Worm (Caenorhabditis elegans) whole organism, L1 larva: ENCODE measurements around the gene W04G3.13.

Source experiments
- C16A3.4 ChIP-seq: fragments of 150-350 bp; optimal IDR thresholded peaks from 2 replicates; lab custom pipeline; 2014; ENCODE audit warnings: missing biosample characterization, missing genetic modification characterization
- F16B12.6 ChIP-seq: fragments of 150-350 bp; optimal IDR thresholded peaks from 2 replicates; lab custom pipeline; 2014; ENCODE audit warnings: missing biosample characterization, missing genetic modification characterization
- Y116A8C.19 ChIP-seq: sonication (generic microtip); optimal IDR thresholded peaks from 2 replicates; lab custom pipeline; 2016; ENCODE audit warnings: missing compliant biosample characterization, missing genetic modification characterization, borderline replicate concordance
- aha-1 ChIP-seq: fragments of 150-350 bp; optimal IDR thresholded peaks from 2 replicates; lab custom pipeline; 2014; ENCODE audit warnings: missing biosample characterization, missing genetic modification characterization
- aly-2 ChIP-seq: fragments of 150-350 bp; optimal IDR thresholded peaks from 2 replicates; lab custom pipeline; 2014; ENCODE audit warnings: missing biosample characterization, missing genetic modification characterization
- ama-1 ChIP-seq: fragments of 150-350 bp; optimal IDR thresholded peaks from 2 replicates; lab custom pipeline; 2014
- ceh-8 ChIP-seq: fragments of 200-800 bp; sonication (Bioruptor generic); optimal IDR thresholded peaks from 2 replicates; lab custom pipeline; 2018; ENCODE audit warnings: mild to moderate bottlenecking, missing genetic modification characterization, moderate library complexity, missing compliant biosample characterization
- ceh-88 ChIP-seq: fragments of 200-800 bp; sonication (Bioruptor generic); IDR thresholded peaks from 2 replicates; pipeline ENCODE4 v1.3.6; 2022; ENCODE audit warnings: missing genetic modification characterization, missing compliant biosample characterization
- ceh-90 ChIP-seq: sonication (generic microtip); optimal IDR thresholded peaks from 2 replicates; lab custom pipeline; 2016; ENCODE audit warnings: missing genetic modification characterization, missing compliant biosample characterization
- dsc-1 ChIP-seq: sonication (generic microtip); optimal IDR thresholded peaks from 2 replicates; lab custom pipeline; 2016; ENCODE audit warnings: mild to moderate bottlenecking, missing genetic modification characterization, missing compliant biosample characterization
- efl-1 ChIP-seq, 4 experiments: fragments of 150-350 bp; optimal IDR thresholded peaks in 3 of 4; peaks in 1 of 4; 1 replicate in 1 of 4; 2 replicates in 3 of 4; lab custom pipeline; 2014; ENCODE audit warnings: missing biosample characterization in 2 of 4, missing genetic modification characterization in 2 of 4, missing genetic modification reagents in 2 of 4
- efl-3 ChIP-seq: fragments of 200-800 bp; sonication (Bioruptor generic); optimal IDR thresholded peaks from 2 replicates; lab custom pipeline; 2018; ENCODE audit warnings: mild to moderate bottlenecking, missing genetic modification characterization, missing compliant biosample characterization
- egl-27 ChIP-seq, 2 experiments: fragments of 150-350 bp in 1 of 2; sonication (generic microtip); optimal IDR thresholded peaks; 3 replicates each; lab custom pipeline; 2017 to 2018; ENCODE audit warnings: missing biosample characterization in 2 of 2, missing genetic modification characterization in 2 of 2, missing genetic modification reagents in 2 of 2
- elt-2 ChIP-seq: sonication (generic microtip); optimal IDR thresholded peaks from 2 replicates; lab custom pipeline; 2016; ENCODE audit warnings: missing genetic modification characterization, mild to moderate bottlenecking, inconsistent platforms, missing compliant biosample characterization, missing genetic modification reagents
- elt-3 ChIP-seq, 6 experiments: fragments of 150-350 bp in 1 of 6; sonication (generic microtip); optimal IDR thresholded peaks; 2 replicates each; lab custom pipeline; 2017 to 2018; ENCODE audit warnings: missing biosample characterization in 6 of 6, missing genetic modification characterization in 6 of 6, inconsistent platforms in 1 of 6
- fkh-10 ChIP-seq: sonication (generic microtip); optimal IDR thresholded peaks from 2 replicates; lab custom pipeline; 2017; ENCODE audit warnings: missing biosample characterization, missing genetic modification reagents, missing genetic modification characterization
- fos-1 ChIP-seq: fragments of 150-350 bp; optimal IDR thresholded peaks from 2 replicates; lab custom pipeline; 2014; ENCODE audit warnings: missing biosample characterization, missing genetic modification characterization
- grh-1 ChIP-seq: fragments of 200-800 bp; sonication (Bioruptor generic); IDR thresholded peaks from 2 replicates; pipeline ENCODE4 v1.3.6; 2022; ENCODE audit warnings: missing genetic modification reagents, missing genetic modification characterization, missing compliant biosample characterization
- hlh-17 ChIP-seq: fragments of 200-800 bp; sonication (Bioruptor generic); optimal IDR thresholded peaks from 2 replicates; lab custom pipeline; 2018; ENCODE audit warnings: missing genetic modification characterization, mild to moderate bottlenecking, missing compliant biosample characterization, moderate library complexity, borderline replicate concordance
- hlh-4 ChIP-seq: sonication (generic microtip); optimal IDR thresholded peaks from 2 replicates; lab custom pipeline; 2016; ENCODE audit warnings: mild to moderate bottlenecking, missing genetic modification characterization, missing compliant biosample characterization
- hpl-2 ChIP-seq: fragments of 150-350 bp; optimal IDR thresholded peaks from 2 replicates; lab custom pipeline; 2014; ENCODE audit warnings: missing biosample characterization, missing genetic modification reagents, missing genetic modification characterization
- irx-1 ChIP-seq: sonication (generic microtip); optimal IDR thresholded peaks from 2 replicates; lab custom pipeline; 2016; ENCODE audit warnings: missing genetic modification characterization, missing compliant biosample characterization
- jun-1 ChIP-seq: fragments of 150-350 bp; optimal IDR thresholded peaks from 2 replicates; lab custom pipeline; 2014; ENCODE audit warnings: missing biosample characterization, missing genetic modification reagents, missing genetic modification characterization
- lin-14 ChIP-seq: fragments of 200-800 bp; sonication (Bioruptor generic); optimal IDR thresholded peaks from 2 replicates; lab custom pipeline; 2018; ENCODE audit warnings: mild to moderate bottlenecking, missing genetic modification characterization, moderate library complexity, missing compliant biosample characterization
- lin-35 ChIP-seq, 2 experiments: fragments of 150-350 bp; optimal IDR thresholded peaks; 2 replicates each; lab custom pipeline; 2014; ENCODE audit warnings: missing biosample characterization in 2 of 2, missing genetic modification characterization in 2 of 2, missing genetic modification reagents in 2 of 2
- lin-39 ChIP-seq: fragments of 150-350 bp; optimal IDR thresholded peaks from 2 replicates; lab custom pipeline; 2014; ENCODE audit warnings: missing biosample characterization, missing genetic modification reagents, missing genetic modification characterization
- lsy-2 ChIP-seq, 2 experiments: fragments of 150-350 bp; optimal IDR thresholded peaks; 2 replicates each; lab custom pipeline; 2014; ENCODE audit warnings: missing biosample characterization in 2 of 2, missing genetic modification characterization in 2 of 2
- mab-9 ChIP-seq: fragments of 200-800 bp; sonication (Bioruptor generic); IDR thresholded peaks from 2 replicates; pipeline ENCODE4 v1.3.6; 2022; ENCODE audit warnings: missing genetic modification reagents, missing genetic modification characterization, missing compliant biosample characterization
- mef-2 ChIP-seq: fragments of 150-350 bp; optimal IDR thresholded peaks from 2 replicates; lab custom pipeline; 2014; ENCODE audit warnings: missing biosample characterization, missing genetic modification characterization
- nhr-11 ChIP-seq: fragments of 150-350 bp; optimal IDR thresholded peaks from 2 replicates; lab custom pipeline; 2014; ENCODE audit warnings: missing biosample characterization, missing genetic modification characterization
- nhr-19 ChIP-seq: fragments of 200-800 bp; sonication (Bioruptor generic); conservative IDR thresholded peaks from 2 replicates; pipeline ENCODE4 v1.3.6; 2022; ENCODE audit warnings: missing genetic modification characterization, missing compliant biosample characterization
- nhr-20 ChIP-seq: sonication (generic microtip); optimal IDR thresholded peaks from 2 replicates; lab custom pipeline; 2016; ENCODE audit warnings: mild to moderate bottlenecking, missing genetic modification characterization, missing compliant biosample characterization
- nhr-237 ChIP-seq: fragments of 150-350 bp; optimal IDR thresholded peaks from 2 replicates; lab custom pipeline; 2014; ENCODE audit warnings: missing biosample characterization, missing genetic modification characterization
- nhr-76 ChIP-seq: sonication (generic microtip); optimal IDR thresholded peaks from 2 replicates; lab custom pipeline; 2017; ENCODE audit warnings: missing biosample characterization, missing genetic modification characterization
- nhr-84 ChIP-seq: sonication (generic microtip); optimal IDR thresholded peaks from 2 replicates; lab custom pipeline; 2017; ENCODE audit warnings: missing biosample characterization, missing genetic modification characterization
- nhr-90 ChIP-seq: sonication (generic microtip); optimal IDR thresholded peaks from 2 replicates; lab custom pipeline; 2016; ENCODE audit warnings: mild to moderate bottlenecking, missing genetic modification characterization, missing compliant biosample characterization; ENCODE audit not compliant: poor library complexity
- pag-3 ChIP-seq: sonication (generic microtip); optimal IDR thresholded peaks from 2 replicates; lab custom pipeline; 2017; ENCODE audit warnings: missing genetic modification characterization, mild to moderate bottlenecking, missing compliant biosample characterization, antibody characterized with exemption, borderline replicate concordance; ENCODE audit not compliant: insufficient read depth
- pqm-1 ChIP-seq: sonication (generic microtip); optimal IDR thresholded peaks from 3 replicates; lab custom pipeline; 2017; ENCODE audit warnings: missing biosample characterization, missing genetic modification characterization
- rnt-1 ChIP-seq: sonication (generic microtip); optimal IDR thresholded peaks from 2 replicates; lab custom pipeline; 2016; ENCODE audit warnings: mild to moderate bottlenecking, missing genetic modification characterization, moderate library complexity, missing compliant biosample characterization
- snpc-4 ChIP-seq: fragments of 150-350 bp; optimal IDR thresholded peaks from 2 replicates; lab custom pipeline; 2014; ENCODE audit warnings: missing biosample characterization, missing genetic modification characterization
- snu-23 ChIP-seq: sonication (generic microtip); optimal IDR thresholded peaks from 2 replicates; lab custom pipeline; 2016; ENCODE audit warnings: missing genetic modification characterization, missing compliant biosample characterization
- swsn-7 ChIP-seq: sonication (generic microtip); optimal IDR thresholded peaks from 2 replicates; lab custom pipeline; 2016; ENCODE audit warnings: missing genetic modification characterization, missing compliant biosample characterization
- tbx-2 ChIP-seq: sonication (generic microtip); optimal IDR thresholded peaks from 2 replicates; lab custom pipeline; 2016; ENCODE audit warnings: missing genetic modification characterization, missing compliant biosample characterization
- tlp-1 ChIP-seq: fragments of 150-350 bp; optimal IDR thresholded peaks from 2 replicates; lab custom pipeline; 2014; ENCODE audit warnings: missing biosample characterization, missing genetic modification characterization
- unc-130 ChIP-seq: fragments of 150-350 bp; optimal IDR thresholded peaks from 2 replicates; lab custom pipeline; 2017; ENCODE audit warnings: missing biosample characterization, missing genetic modification characterization, inconsistent platforms
- unc-30 ChIP-seq: sonication (generic microtip); optimal IDR thresholded peaks from 2 replicates; lab custom pipeline; 2017; ENCODE audit warnings: missing biosample characterization, missing genetic modification characterization
- unc-86 ChIP-seq: sonication (generic microtip); optimal IDR thresholded peaks from 2 replicates; lab custom pipeline; 2016; ENCODE audit warnings: missing genetic modification characterization, missing compliant biosample characterization
- unc-98 ChIP-seq: fragments of 200-800 bp; sonication (Bioruptor generic); IDR thresholded peaks from 2 replicates; pipeline ENCODE4 v1.3.6; 2022; ENCODE audit warnings: missing genetic modification characterization, missing compliant biosample characterization
- vab-15 ChIP-seq: sonication (generic microtip); optimal IDR thresholded peaks from 2 replicates; lab custom pipeline; 2017; ENCODE audit warnings: missing genotype, mild to moderate bottlenecking, missing genetic modification characterization, missing compliant biosample characterization
- zag-1 ChIP-seq: fragments of 150-350 bp; optimal IDR thresholded peaks from 2 replicates; lab custom pipeline; 2014; ENCODE audit warnings: missing biosample characterization, missing genetic modification characterization
- ztf-11 ChIP-seq, 2 experiments: sonication (generic microtip); optimal IDR thresholded peaks; 2 replicates each; lab custom pipeline; 2016 to 2017; ENCODE audit warnings: missing genetic modification characterization in 2 of 2, missing biosample characterization in 1 of 2, missing compliant biosample characterization in 1 of 2

W04G3.13 gene

ce11 chrX:11093985-11094593 is 14.5 kb upstream of the W04G3.13 start (continued):
- TF ChIP-seq ceh-8 (GFP tag; lab: Kevin White, UChicago) (peak; percentile 100), swsn-7 (tag; lab: Kevin White, UChicago) (peak; percentile 99), zag-1 (tag; lab: Kevin White, UChicago) (peak; percentile 98), nhr-84 (tag; lab: Kevin White, UChicago) (peak; percentile 99), unc-86 (tag; lab: Kevin White, UChicago) (peak; percentile 99), ztf-11 (tag; optimal IDR thresholded peaks at IDR 0.05; lab: Kevin White, UChicago) (peak; percentile 96 to 97), tlp-1 (tag; lab: Kevin White, UChicago) (peak; percentile 77), ama-1 (peak; percentile 57), snu-23 (GFP tag; lab: Kevin White, UChicago) (peak; percentile 100), unc-130 (tag; lab: Kevin White, UChicago) (peak; percentile 91), ceh-88 (GFP tag; lab: Robert Waterston, UW) (peak; percentile 98), pag-3 (peak; percentile 77), lin-14 (GFP tag; lab: Kevin White, UChicago) (peak; percentile 99), efl-3 (GFP tag; lab: Kevin White, UChicago) (peak; percentile 99), nhr-237 (peak; percentile 98), elt-3 (tag; optimal IDR thresholded peaks at IDR 0.05; lab: Kevin White, UChicago) (peak; percentile 87 to 100 (median 95)), hlh-4 (tag; lab: Kevin White, UChicago) (peak; percentile 34), aly-2 (tag; lab: Kevin White, UChicago) (peak; percentile 96), lin-39 (tag; lab: Kevin White, UChicago) (peak; percentile 100), dsc-1 (peak; percentile 100), nhr-19 (GFP tag; lab: Robert Waterston, UW) (peak; percentile 99), unc-30 (tag; lab: Kevin White, UChicago) (peak; percentile 100), rnt-1 (tag; lab: Kevin White, UChicago) (peak; percentile 100), vab-15 (tag; lab: Kevin White, UChicago) (peak; percentile 84), nhr-11 (tag; lab: Kevin White, UChicago) (peak; percentile 100), aha-1 (peak; percentile 87), irx-1 (tag; lab: Kevin White, UChicago) (peak; percentile 100), elt-2 (tag; lab: Kevin White, UChicago) (peak; percentile 96), Y116A8C.19 (peak; percentile 26), mef-2 (peak; percentile 95), nhr-90 (tag; lab: Kevin White, UChicago) (peak; percentile 100), jun-1 (peak; percentile 100), pqm-1 (tag; lab: Kevin White, UChicago) (peak; percentile 94), F16B12.6 (tag; lab: Kevin White, UChicago) (peak; percentile 56), unc-98 (GFP tag; lab: Robert Waterston, UW) (peak; percentile 97), nhr-20 (tag; lab: Kevin White, UChicago) (peak; percentile 99), snpc-4 (peak; percentile 94), fos-1 (peak; percentile 100), efl-1 (optimal IDR thresholded peaks at IDR 0.05; lab: Kevin White, UChicago) (peak; percentile 89 to 93), efl-1 (GFP tag; optimal IDR thresholded peaks at IDR 0.05 in 1 of 2; lab: Kevin White, UChicago) (peak; percentile 48 to 97), egl-27 (tag; optimal IDR thresholded peaks at IDR 0.05; lab: Kevin White, UChicago) (peak; percentile 96 to 99), mab-9 (peak; percentile 99), tbx-2 (peak; percentile 100), C16A3.4 (peak; percentile 100), hpl-2 (peak; percentile 100), grh-1 (GFP tag; lab: Robert Waterston, UW) (peak; percentile 97), nhr-76 (tag; lab: Kevin White, UChicago) (peak; percentile 97), lin-35 (GFP tag; optimal IDR thresholded peaks at IDR 0.05; lab: Kevin White, UChicago) (peak; percentile 83 to 94), fkh-10 (GFP tag; lab: Kevin White, UChicago) (peak; percentile 100), hlh-17 (GFP tag; lab: Kevin White, UChicago) (no peak), ceh-90 (tag; lab: Kevin White, UChicago) (peak; percentile 61), lsy-2 (tag; optimal IDR thresholded peaks at IDR 0.05; lab: Kevin White, UChicago) (peak; percentile 96 to 97)
